Worm (Caenorhabditis elegans): ENCODE measurements around the gene atln-2.

DNA sequence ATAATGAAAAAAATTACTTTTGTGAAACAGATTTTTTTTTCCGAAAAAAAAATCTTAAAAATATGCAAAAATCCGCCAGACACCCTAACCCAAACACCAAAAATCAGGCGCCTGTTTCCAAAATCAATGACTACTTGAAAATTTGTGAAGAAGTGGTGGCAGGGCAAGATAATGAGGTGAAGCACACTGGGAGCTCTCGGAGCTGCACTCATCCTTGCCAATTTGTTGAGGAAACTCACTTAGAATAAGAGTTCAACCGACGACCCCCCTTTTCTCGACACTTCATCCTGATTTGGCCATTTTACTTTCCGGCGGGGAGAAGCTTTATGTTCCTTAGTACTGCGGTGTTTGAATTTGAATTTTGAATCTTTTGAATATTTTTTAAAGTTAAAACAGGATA, 3.2 kb upstream of the atln-2 start:
- TF ChIP-seq lin-39 (tag; optimal IDR thresholded peaks at IDR 0.05): no peak
- no peak for TF ChIP-seq fkh-10 (GFP tag; optimal IDR thresholded peaks at IDR 0.05)
- no peak for TF ChIP-seq vab-15 (tag; optimal IDR thresholded peaks at IDR 0.05)
- TF ChIP-seq ceh-82 (tag; optimal IDR thresholded peaks at IDR 0.05): no peak
- TF ChIP-seq alr-1 (tag; optimal IDR thresholded peaks at IDR 0.05; ENCODE audit: borderline replicate concordance): no peak
- no peak for TF ChIP-seq skn-1 (tag; optimal IDR thresholded peaks at IDR 0.05)
- no peak for TF ChIP-seq nhr-77 (tag; optimal IDR thresholded peaks at IDR 0.05)

Measured in whole organism, L1 larva.